Fruit fly (Drosophila melanogaster): ENCODE results near the gene CG34429.

dm6 chr3L:13065619-13066018, 2.8 kb downstream of the CG34429 start:
- TF ChIP-seq insv (optimal IDR thresholded peaks at IDR 0.05) (no peak), Myc (optimal IDR thresholded peaks at IDR 0.05) (no peak), h (optimal IDR thresholded peaks at IDR 0.05) (no peak), Sin3A (optimal IDR thresholded peaks at IDR 0.05) (no peak), psq (optimal IDR thresholded peaks at IDR 0.05) (no peak)

All from Kc167 (cell line).